Worm (Caenorhabditis elegans) whole organism, L3 larva: Measurements from ENCODE around the gene F54F2.14.

Source experiments
- elt-1 ChIP-seq: fragments of 150-350 bp; optimal IDR thresholded peaks from 2 replicates; lab custom pipeline; 2014; ENCODE audit warnings: missing biosample characterization, missing genetic modification characterization
- nhr-12 ChIP-seq: fragments of 150-350 bp; optimal IDR thresholded peaks from 2 replicates; lab custom pipeline; 2014; ENCODE audit warnings: missing biosample characterization, missing genetic modification characterization
- nhr-237 ChIP-seq: fragments of 150-350 bp; optimal IDR thresholded peaks from 2 replicates; lab custom pipeline; 2014; ENCODE audit warnings: missing biosample characterization, missing genetic modification characterization
- nhr-28 ChIP-seq: fragments of 150-350 bp; optimal IDR thresholded peaks from 2 replicates; lab custom pipeline; 2014; ENCODE audit warnings: missing biosample characterization, missing genetic modification characterization
- nhr-77 ChIP-seq: fragments of 150-350 bp; optimal IDR thresholded peaks from 2 replicates; lab custom pipeline; 2014; ENCODE audit warnings: missing biosample characterization, missing genetic modification characterization
- pha-4 ChIP-seq: fragments of 150-350 bp; optimal IDR thresholded peaks from 2 replicates; lab custom pipeline; 2014; ENCODE audit warnings: missing biosample characterization, missing genetic modification reagents, missing genetic modification characterization

DNA sequence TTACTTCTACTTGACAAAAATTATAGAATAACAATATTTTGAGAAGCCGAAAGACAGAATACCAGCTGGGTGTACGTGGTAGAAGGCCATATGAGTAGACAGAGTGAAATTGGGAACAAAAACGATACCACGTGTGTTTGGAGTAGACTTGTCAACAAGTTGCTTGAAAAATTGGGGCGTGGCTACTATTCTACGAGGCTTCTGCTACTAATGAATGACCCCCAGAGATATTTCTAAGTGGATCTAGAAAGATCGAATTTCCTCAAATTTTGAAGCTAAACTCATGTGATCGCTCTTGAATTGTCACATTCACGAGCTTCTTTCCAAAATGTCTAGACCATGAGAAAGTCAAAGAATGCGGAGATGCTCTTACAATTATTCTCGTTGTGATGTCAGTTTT lies 29.3 kb upstream of the F54F2.14 start:
- TF ChIP-seq pha-4 (tag; lab: Kevin White, UChicago) (no peak), nhr-77 (tag; lab: Kevin White, UChicago) (no peak), nhr-28 (no peak), nhr-12 (no peak), elt-1 (tag; lab: Kevin White, UChicago) (no peak), nhr-237 (tag; lab: Kevin White, UChicago) (no peak)
